Fruit fly (Drosophila melanogaster): Measurements from ENCODE around the gene CG11226.

- TF ChIP-seq Eip75B (GFP tag; optimal IDR thresholded peaks at IDR 0.05) (peak; percentile 43), CG15336 (GFP tag; IDR thresholded peaks at IDR 0.05) (peak; percentile 93), Gug (GFP tag; IDR thresholded peaks at IDR 0.05) (peak; percentile 82), cyc (GFP tag; optimal IDR thresholded peaks at IDR 0.05) (peak; percentile 26), CG11294 (GFP tag; IDR thresholded peaks at IDR 0.05) (peak; percentile 73), CG1621 (tag; optimal IDR thresholded peaks at IDR 0.05) (peak; percentile 88), CG6854 (GFP tag; optimal IDR thresholded peaks at IDR 0.05) (peak; percentile 96), Blimp-1 (GFP tag; optimal IDR thresholded peaks at IDR 0.05) (peak; percentile 71), CG8632 (GFP tag; optimal IDR thresholded peaks at IDR 0.05) (peak; percentile 76), dac (GFP tag; optimal IDR thresholded peaks at IDR 0.05) (peak; percentile 54)
Measured at dm6 chr3L:22822544-22823175, 14.2 kb upstream of the CG11226 start.

Measured in whole organism, prepupa.